Worm (Caenorhabditis elegans): ENCODE results near the gene C48B4.11.

C48B4.11 gene

DNA sequence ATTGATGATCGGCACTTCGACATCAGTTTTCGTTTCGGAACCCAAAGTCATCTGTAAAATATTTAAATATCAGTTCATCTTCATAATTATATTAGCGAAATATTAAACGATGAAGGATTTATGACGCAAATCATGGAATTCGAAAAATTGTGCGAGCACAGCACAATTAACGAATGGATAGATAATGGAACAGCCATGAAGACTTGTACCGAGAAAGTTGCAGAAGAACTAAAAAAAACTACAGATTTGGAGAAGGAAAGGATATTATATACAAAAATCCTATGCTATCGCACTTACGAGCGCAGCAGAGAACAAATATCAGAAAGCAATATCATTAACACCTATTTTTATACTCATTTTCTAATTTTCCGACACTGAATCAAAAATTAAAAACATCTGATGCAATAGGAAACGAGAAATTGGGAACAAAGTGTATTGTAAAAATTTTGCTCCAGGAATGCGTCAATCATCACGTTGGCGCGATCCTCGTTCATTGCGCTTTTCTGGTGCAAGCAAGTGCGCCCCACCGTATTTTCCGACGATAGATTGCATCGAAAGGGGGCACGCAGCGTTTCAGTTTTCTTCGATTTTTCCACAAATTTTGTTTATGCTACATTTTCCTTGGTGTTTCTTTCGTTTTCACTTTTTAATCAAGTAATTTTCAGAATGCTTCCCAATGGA lies 44.4 kb downstream of the C48B4.11 start, which contains the start of the genes clu-1 and prp-40 (continued):
- TF ChIP-seq aha-1 (tag) (peak; percentile 98), rbr-2 (tag; optimal IDR thresholded peaks at IDR 0.05) (peak; percentile 91), duxl-1 (tag; optimal IDR thresholded peaks at IDR 0.05; ENCODE audit: poor library complexity) (peak; percentile 72), nhr-28 (tag; optimal IDR thresholded peaks at IDR 0.05) (peak; percentile 64), nhr-42 (GFP tag; IDR thresholded peaks at IDR 0.05) (peak; percentile 79; the same call in 1 of the 2 replicates), nhr-10 (tag; optimal IDR thresholded peaks at IDR 0.05) (peak; percentile 18), ZK546.5 (tag; optimal IDR thresholded peaks at IDR 0.05) (peak in 1 of 2 experiments; percentile 23), hif-1 (tag; optimal IDR thresholded peaks at IDR 0.05) (peak; percentile 49 to 69), sdz-12 (GFP tag; optimal IDR thresholded peaks at IDR 0.05) (no peak), dmd-6 (GFP tag; IDR thresholded peaks at IDR 0.05) (peak; percentile 75), aly-2 (tag; optimal IDR thresholded peaks at IDR 0.05) (no peak), saeg-2 (GFP tag; IDR thresholded peaks at IDR 0.05) (no peak), Y105C5A.15 (GFP tag; IDR thresholded peaks at IDR 0.05) (no peak), R02D3.7 (tag; optimal IDR thresholded peaks at IDR 0.05) (no peak), ama-1 (optimal IDR thresholded peaks at IDR 0.05) (peak; percentile 77), nhr-41 (GFP tag; IDR thresholded peaks at IDR 0.05) (no peak), egl-27 (tag; optimal IDR thresholded peaks at IDR 0.05) (no peak), lir-3 (tag; optimal IDR thresholded peaks at IDR 0.05) (no peak), F26F4.8 (GFP tag; conservative IDR thresholded peaks at IDR 0.05) (no peak), gei-8 (GFP tag; optimal IDR thresholded peaks at IDR 0.05) (no peak), zfp-2 (tag; optimal IDR thresholded peaks at IDR 0.05) (no peak), zag-1 (tag; optimal IDR thresholded peaks at IDR 0.05) (no peak), mdl-1 (tag; optimal IDR thresholded peaks at IDR 0.05) (peak in 1 of 2 experiments; percentile 37)

DNA sequence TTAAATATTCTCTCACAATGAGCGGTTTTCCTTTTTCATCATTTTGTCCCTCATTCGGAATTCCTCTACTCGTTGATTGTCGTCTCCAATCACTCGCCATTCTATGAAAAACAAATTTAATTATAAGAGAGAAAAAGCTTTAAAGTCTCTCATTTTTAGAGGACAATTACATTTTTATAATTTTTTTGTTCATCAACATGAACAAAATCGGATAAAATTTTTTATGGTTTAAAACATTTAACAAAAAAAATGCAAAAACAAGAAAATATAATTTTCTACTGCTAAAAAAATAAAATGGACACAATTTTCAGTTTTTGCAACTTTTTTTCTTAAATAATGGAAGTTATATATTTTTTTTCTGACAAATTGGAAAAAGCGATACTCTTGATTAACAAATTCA lies 49.8 kb downstream of the C48B4.11 start, which contains the start of gene F55H2.7:
F55H2.7 (minus strand) TSS at position 101 of the 400 bp plus-strand sequence.
- TF ChIP-seq daf-16 (GFP tag; optimal IDR thresholded peaks at IDR 0.05) (no peak), daf-16 (tag; optimal IDR thresholded peaks at IDR 0.05) (peak; percentile 5), lir-3 (tag; optimal IDR thresholded peaks at IDR 0.05) (no peak)

All from whole organism, L4 larva.